Worm (Caenorhabditis elegans) whole organism, late embryonic: ENCODE results near the gene pqn-31.

Source experiments
- C38D4.7 ChIP-seq: fragments of 200-800 bp; sonication (Bioruptor generic); optimal IDR thresholded peaks from 2 replicates; lab custom pipeline; 2018; ENCODE audit warnings: mild to moderate bottlenecking, missing genetic modification characterization, moderate library complexity, missing compliant biosample characterization
- K09A11.1 ChIP-seq: sonication (generic microtip); optimal IDR thresholded peaks from 2 replicates; lab custom pipeline; 2017; ENCODE audit warnings: antibody characterized with exemption, mild to moderate bottlenecking, missing genetic modification characterization, missing compliant biosample characterization; ENCODE audit not compliant: insufficient read depth
- ahr-1 ChIP-seq: sonication (generic microtip); optimal IDR thresholded peaks from 2 replicates; lab custom pipeline; 2016; ENCODE audit warnings: missing genetic modification characterization, missing compliant biosample characterization
- ceh-18 ChIP-seq: sonication (generic microtip); optimal IDR thresholded peaks from 2 replicates; lab custom pipeline; 2016; ENCODE audit warnings: missing genetic modification characterization, missing compliant biosample characterization
- ceh-19 ChIP-seq: fragments of 200-800 bp; sonication (Bioruptor generic); optimal IDR thresholded peaks from 2 replicates; lab custom pipeline; 2018; ENCODE audit warnings: mild to moderate bottlenecking, missing genetic modification characterization, missing compliant biosample characterization
- ceh-2 ChIP-seq: sonication (generic microtip); optimal IDR thresholded peaks from 2 replicates; lab custom pipeline; 2016; ENCODE audit warnings: missing genotype, missing genetic modification characterization, missing compliant biosample characterization
- ceh-22 ChIP-seq: sonication (generic microtip); optimal IDR thresholded peaks from 2 replicates; lab custom pipeline; 2017; ENCODE audit warnings: missing biosample characterization, missing genetic modification characterization
- ceh-31 ChIP-seq: sonication (generic microtip); optimal IDR thresholded peaks from 2 replicates; lab custom pipeline; 2016; ENCODE audit warnings: missing genetic modification characterization, missing compliant biosample characterization
- ceh-34 ChIP-seq: sonication (generic microtip); optimal IDR thresholded peaks from 2 replicates; lab custom pipeline; 2016; ENCODE audit warnings: mild to moderate bottlenecking, missing genetic modification characterization, missing compliant biosample characterization
- ceh-45 ChIP-seq: fragments of 200-800 bp; sonication (Bioruptor generic); IDR thresholded peaks from 2 replicates; pipeline ENCODE4 v1.3.6; 2022; ENCODE audit warnings: missing genetic modification reagents, missing genetic modification characterization, missing compliant biosample characterization
- ceh-48 ChIP-seq: sonication (generic microtip); optimal IDR thresholded peaks from 2 replicates; lab custom pipeline; 2016; ENCODE audit warnings: missing genetic modification characterization, inconsistent platforms, missing compliant biosample characterization
- ceh-6 ChIP-seq: fragments of 200-800 bp; sonication (Bioruptor generic); optimal IDR thresholded peaks from 2 replicates; lab custom pipeline; 2018; ENCODE audit warnings: mild to moderate bottlenecking, missing genetic modification characterization, missing compliant biosample characterization
- dve-1 ChIP-seq: sonication (generic microtip); optimal IDR thresholded peaks from 2 replicates; lab custom pipeline; 2017; ENCODE audit warnings: antibody characterized with exemption, mild to moderate bottlenecking, missing genetic modification characterization, missing compliant biosample characterization
- elt-2 ChIP-seq: sonication (generic microtip); optimal IDR thresholded peaks from 2 replicates; lab custom pipeline; 2016; ENCODE audit warnings: missing genetic modification reagents, missing genetic modification characterization, missing compliant biosample characterization
- elt-4 ChIP-seq: sonication (generic microtip); optimal IDR thresholded peaks from 2 replicates; lab custom pipeline; 2016; ENCODE audit warnings: missing genetic modification characterization, missing compliant biosample characterization
- ets-4 ChIP-seq: sonication (generic microtip); optimal IDR thresholded peaks from 2 replicates; lab custom pipeline; 2016; ENCODE audit warnings: missing genetic modification characterization, missing compliant biosample characterization
- hlh-13 ChIP-seq: fragments of 200-800 bp; sonication (Bioruptor generic); optimal IDR thresholded peaks from 2 replicates; lab custom pipeline; 2018; ENCODE audit warnings: mild to moderate bottlenecking, missing genetic modification characterization, missing compliant biosample characterization
- hlh-15 ChIP-seq: sonication (generic microtip); optimal IDR thresholded peaks from 2 replicates; lab custom pipeline; 2016; ENCODE audit warnings: missing genetic modification characterization, missing compliant biosample characterization
- hlh-8 ChIP-seq: sonication (generic microtip); optimal IDR thresholded peaks from 2 replicates; lab custom pipeline; 2016; ENCODE audit warnings: missing genotype, missing genetic modification characterization, missing compliant biosample characterization
- lin-11 ChIP-seq: fragments of 200-800 bp; sonication (Bioruptor generic); optimal IDR thresholded peaks from 2 replicates; lab custom pipeline; 2018; ENCODE audit warnings: mild to moderate bottlenecking, missing genetic modification characterization, missing compliant biosample characterization
- madf-2 ChIP-seq: sonication (generic microtip); optimal IDR thresholded peaks from 2 replicates; lab custom pipeline; 2017; ENCODE audit warnings: missing genetic modification characterization, missing compliant biosample characterization
- mec-3 ChIP-seq: sonication (generic microtip); optimal IDR thresholded peaks from 2 replicates; lab custom pipeline; 2016; ENCODE audit warnings: borderline replicate concordance, missing genetic modification characterization, missing compliant biosample characterization
- nfya-1 ChIP-seq: sonication (generic microtip); optimal IDR thresholded peaks from 2 replicates; lab custom pipeline; 2017; ENCODE audit warnings: missing genetic modification characterization, mild to moderate bottlenecking, missing compliant biosample characterization, antibody characterized with exemption, moderate library complexity
- nhr-11 ChIP-seq: fragments of 150-350 bp; optimal IDR thresholded peaks from 2 replicates; lab custom pipeline; 2014; ENCODE audit warnings: missing biosample characterization, missing genetic modification characterization
- nhr-232 ChIP-seq: sonication (generic microtip); optimal IDR thresholded peaks from 2 replicates; lab custom pipeline; 2016; ENCODE audit warnings: missing genetic modification characterization, missing compliant biosample characterization
- npax-4 ChIP-seq: sonication (generic microtip); optimal IDR thresholded peaks from 2 replicates; lab custom pipeline; 2016; ENCODE audit warnings: missing genetic modification characterization, missing compliant biosample characterization
- odd-2 ChIP-seq: sonication (generic microtip); optimal IDR thresholded peaks from 2 replicates; lab custom pipeline; 2017; ENCODE audit warnings: antibody characterized with exemption, mild to moderate bottlenecking, missing genetic modification characterization, missing compliant biosample characterization
- pag-3 ChIP-seq: sonication (generic microtip); optimal IDR thresholded peaks from 2 replicates; lab custom pipeline; 2016; ENCODE audit warnings: missing compliant biosample characterization, missing genetic modification characterization, borderline replicate concordance
- pha-2 ChIP-seq: sonication (generic microtip); optimal IDR thresholded peaks from 2 replicates; lab custom pipeline; 2017; ENCODE audit warnings: mild to moderate bottlenecking, missing genetic modification characterization, missing compliant biosample characterization
- pha-4 ChIP-seq: fragments of 150-350 bp; optimal IDR thresholded peaks from 2 replicates; lab custom pipeline; 2018; ENCODE audit warnings: missing biosample characterization, missing genetic modification reagents, missing genetic modification characterization
- pqm-1 ChIP-seq: sonication (generic microtip); optimal IDR thresholded peaks from 2 replicates; lab custom pipeline; 2016; ENCODE audit warnings: missing genetic modification characterization, missing compliant biosample characterization
- pros-1 ChIP-seq: fragments of 150-350 bp; optimal IDR thresholded peaks from 2 replicates; lab custom pipeline; 2014; ENCODE audit warnings: missing biosample characterization, missing genetic modification reagents, missing genetic modification characterization
- sdc-2 ChIP-seq: sonication (generic microtip); optimal IDR thresholded peaks from 2 replicates; lab custom pipeline; 2016; ENCODE audit warnings: missing genotype, missing genetic modification characterization, missing compliant biosample characterization
- sox-4 ChIP-seq: sonication (generic microtip); optimal IDR thresholded peaks from 2 replicates; lab custom pipeline; 2017; ENCODE audit warnings: mild to moderate bottlenecking, missing genetic modification characterization, inconsistent platforms, missing compliant biosample characterization
- tbx-7 ChIP-seq: sonication (generic microtip); optimal IDR thresholded peaks from 2 replicates; lab custom pipeline; 2016; ENCODE audit warnings: missing genotype, missing genetic modification characterization, missing compliant biosample characterization
- ttx-3 ChIP-seq: sonication (generic microtip); optimal IDR thresholded peaks from 2 replicates; lab custom pipeline; 2016; ENCODE audit warnings: missing genetic modification reagents, missing genetic modification characterization, missing compliant biosample characterization
- unc-3 ChIP-seq, 2 experiments: fragments of 200-800 bp in 1 of 2; sonication (Bioruptor generic) in 1 of 2; sonication (generic microtip) in 1 of 2; conservative IDR thresholded peaks in 1 of 2; optimal IDR thresholded peaks in 1 of 2; 2 replicates each; pipeline versions ENCODE4 v1.3.6 to Lab custom; 2016 to 2022; ENCODE audit warnings: missing compliant biosample characterization in 2 of 2, missing genetic modification characterization in 2 of 2, missing genetic modification reagents in 1 of 2
- zip-5 ChIP-seq: sonication (generic microtip); optimal IDR thresholded peaks from 2 replicates; lab custom pipeline; 2016; ENCODE audit warnings: missing genetic modification characterization, missing compliant biosample characterization
- ztf-16 ChIP-seq: sonication (generic microtip); optimal IDR thresholded peaks from 2 replicates; lab custom pipeline; 2017; ENCODE audit warnings: missing genetic modification characterization, missing compliant biosample characterization

The pqn-31 gene

DNA sequence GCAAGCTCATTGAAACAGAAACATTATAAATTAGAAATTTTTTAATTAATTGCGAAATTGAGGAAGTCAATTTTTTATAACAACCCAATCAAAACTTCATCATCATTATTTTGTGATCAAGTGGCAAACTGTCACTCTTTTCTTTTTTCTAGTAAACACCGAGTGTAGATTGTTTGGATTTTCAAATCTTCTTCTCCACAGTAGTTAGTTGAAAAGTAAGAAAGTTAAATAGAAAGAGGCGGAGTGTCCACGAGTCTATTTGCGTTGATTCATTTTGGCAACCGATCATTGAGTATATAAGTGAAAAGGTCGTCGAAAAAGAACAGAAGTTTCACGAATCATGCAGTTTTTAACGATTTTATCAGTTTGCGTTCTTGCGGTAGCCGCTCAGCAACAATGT is at the start of gene pqn-31:
Gene pqn-31, plus strand, starts transcription at position 301 of the 400 bp plus-strand sequence.
- TF ChIP-seq elt-2 (tag; lab: Kevin White, UChicago), result no peak
- TF ChIP-seq ceh-48 (tag; lab: Kevin White, UChicago), result no peak
- TF ChIP-seq ceh-45 (GFP tag; lab: Robert Waterston, UW), result no peak
- no peak for TF ChIP-seq ceh-22

DNA sequence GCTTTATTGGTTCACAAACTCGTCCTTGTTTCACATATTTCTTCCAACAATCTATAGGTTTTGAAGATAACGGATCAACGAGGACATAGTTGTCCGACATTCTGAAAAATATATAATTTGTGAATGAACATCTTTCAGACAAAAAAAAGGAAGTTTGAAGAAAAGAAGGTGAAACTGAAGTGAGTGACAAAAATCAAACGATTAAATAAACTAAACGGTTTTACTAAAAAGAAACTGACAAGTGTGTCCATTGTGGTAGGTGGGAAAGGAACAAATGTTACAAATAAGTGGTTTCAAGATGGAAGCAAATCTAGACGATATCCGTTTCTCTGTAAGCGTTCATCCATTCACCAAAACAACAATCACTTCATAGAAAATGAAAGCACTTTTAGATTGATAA is 47.0 kb upstream of the pqn-31 start, which contains the start of gene C25E10.12:
Gene C25E10.12, minus strand, starts transcription at position 101 of the 400 bp plus-strand sequence.
- TF ChIP-seq hlh-13 (no peak), ztf-16 (no peak), K09A11.1 (tag; lab: Kevin White, UChicago) (no peak), mec-3 (tag; lab: Kevin White, UChicago) (no peak), pros-1 (no peak), ceh-18 (tag; lab: Kevin White, UChicago) (no peak), hlh-15 (tag; lab: Kevin White, UChicago) (no peak), nhr-11 (tag; lab: Kevin White, UChicago) (no peak), pha-4 (tag; lab: Kevin White, UChicago) (no peak), nhr-232 (no peak), C38D4.7 (GFP tag; lab: Kevin White, UChicago) (no peak), ahr-1 (tag; lab: Kevin White, UChicago) (no peak), npax-4 (tag; lab: Kevin White, UChicago) (no peak), nfya-1 (tag; lab: Kevin White, UChicago) (no peak), ceh-6 (GFP tag; lab: Kevin White, UChicago) (no peak)

DNA sequence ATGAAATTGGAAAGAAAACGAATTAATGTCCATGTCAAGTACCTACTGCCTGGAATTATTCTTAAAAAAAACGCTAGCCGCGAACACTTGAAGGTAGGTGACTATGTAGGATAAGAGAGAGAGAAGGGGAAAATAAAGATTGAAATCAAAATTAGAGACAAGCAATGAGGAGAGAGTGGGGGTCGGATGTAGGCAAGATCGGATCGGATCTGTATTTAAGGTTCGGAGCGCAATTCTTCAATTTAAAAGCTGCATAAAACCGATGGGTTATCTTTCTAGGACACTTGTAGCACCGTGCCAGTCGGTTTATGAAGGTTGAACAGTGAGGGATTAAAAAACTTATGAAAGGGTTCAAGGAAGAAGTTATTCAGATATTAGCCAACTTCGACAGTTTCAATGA is 46.2 kb upstream of the pqn-31 start:
- TF ChIP-seq hlh-8 (tag; lab: Kevin White, UChicago) (no peak), pqm-1 (tag; lab: Kevin White, UChicago) (no peak)
- TF ChIP-seq, all 69 proteins: peak for 0

DNA sequence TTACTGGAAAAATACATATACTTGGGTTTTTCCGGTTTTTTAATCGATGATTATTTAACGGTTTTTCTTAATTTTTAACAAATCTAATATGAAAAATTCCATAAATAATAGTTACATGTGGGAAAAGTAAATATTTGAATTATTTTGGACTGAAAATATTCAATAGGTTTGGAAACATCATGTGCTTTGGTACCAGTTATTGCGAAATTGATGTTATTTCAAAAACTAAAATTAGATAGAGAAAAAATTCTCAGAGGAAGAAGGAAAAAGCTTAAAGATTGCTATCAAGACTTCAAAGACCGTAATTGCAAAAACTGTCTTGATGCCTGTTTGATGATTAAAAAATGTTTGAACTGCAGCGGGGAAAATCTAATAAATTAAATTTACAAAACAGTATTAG is 44.4 kb upstream of the pqn-31 start:
- TF ChIP-seq pag-3 (tag; lab: Kevin White, UChicago) (no peak), zip-5 (tag; lab: Kevin White, UChicago) (no peak), madf-2 (no peak), hlh-13 (no peak), ceh-31 (tag; lab: Kevin White, UChicago) (no peak), ets-4 (tag; lab: Kevin White, UChicago) (no peak), elt-2 (tag; lab: Kevin White, UChicago) (no peak), pros-1 (no peak), elt-4 (tag; lab: Kevin White, UChicago) (no peak), ceh-19 (GFP tag; lab: Kevin White, UChicago) (no peak), sox-4 (tag; lab: Kevin White, UChicago) (no peak), pha-2 (tag; lab: Kevin White, UChicago) (no peak), mec-3 (tag; lab: Kevin White, UChicago) (no peak), unc-3 (GFP tag; conservative IDR thresholded peaks at IDR 0.05; lab: Robert Waterston, UW) (no peak), unc-3 (tag; optimal IDR thresholded peaks at IDR 0.05; lab: Kevin White, UChicago) (no peak), sdc-2 (tag; lab: Kevin White, UChicago) (no peak), ceh-48 (tag; lab: Kevin White, UChicago) (no peak), ceh-6 (GFP tag; lab: Kevin White, UChicago) (no peak)

DNA sequence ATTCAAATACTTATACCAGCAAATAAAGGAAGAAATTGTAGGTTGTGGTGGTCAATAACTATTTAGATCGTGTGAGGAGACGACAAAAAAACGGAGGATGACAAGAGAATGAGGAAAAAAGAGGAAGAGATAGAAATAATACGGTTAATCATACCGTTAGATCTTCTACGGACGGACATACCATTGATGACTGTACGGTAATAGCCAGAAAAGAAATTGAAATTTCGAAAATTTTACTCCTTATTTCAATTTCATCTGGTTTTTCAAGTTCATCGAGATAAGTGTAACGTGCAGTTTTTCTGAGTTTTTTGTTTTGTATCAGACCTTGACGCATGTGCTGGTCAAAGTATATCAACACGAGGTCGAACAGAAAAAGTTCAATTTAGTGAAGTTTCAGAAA is 43.5 kb upstream of the pqn-31 start:
- TF ChIP-seq ets-4 (tag; lab: Kevin White, UChicago) (no peak), C38D4.7 (GFP tag; lab: Kevin White, UChicago) (no peak), sdc-2 (tag; lab: Kevin White, UChicago) (no peak), pha-2 (tag; lab: Kevin White, UChicago) (no peak), hlh-13 (no peak), lin-11 (no peak), ceh-31 (tag; lab: Kevin White, UChicago) (no peak), unc-3 (GFP tag; conservative IDR thresholded peaks at IDR 0.05; lab: Robert Waterston, UW) (no peak), unc-3 (tag; optimal IDR thresholded peaks at IDR 0.05; lab: Kevin White, UChicago) (no peak), pag-3 (tag; lab: Kevin White, UChicago) (no peak), K09A11.1 (tag; lab: Kevin White, UChicago) (no peak), dve-1 (tag; lab: Kevin White, UChicago) (no peak), ttx-3 (no peak), ceh-48 (tag; lab: Kevin White, UChicago) (no peak), hlh-15 (tag; lab: Kevin White, UChicago) (no peak), zip-5 (tag; lab: Kevin White, UChicago) (no peak), tbx-7 (no peak), ceh-2 (tag; lab: Kevin White, UChicago) (no peak), odd-2 (tag; lab: Kevin White, UChicago) (no peak), ztf-16 (no peak), ceh-34 (no peak)
